Fruit fly (Drosophila melanogaster): ENCODE data around the gene 14-3-3epsilon.

14-3-3epsilon gene

DNA sequence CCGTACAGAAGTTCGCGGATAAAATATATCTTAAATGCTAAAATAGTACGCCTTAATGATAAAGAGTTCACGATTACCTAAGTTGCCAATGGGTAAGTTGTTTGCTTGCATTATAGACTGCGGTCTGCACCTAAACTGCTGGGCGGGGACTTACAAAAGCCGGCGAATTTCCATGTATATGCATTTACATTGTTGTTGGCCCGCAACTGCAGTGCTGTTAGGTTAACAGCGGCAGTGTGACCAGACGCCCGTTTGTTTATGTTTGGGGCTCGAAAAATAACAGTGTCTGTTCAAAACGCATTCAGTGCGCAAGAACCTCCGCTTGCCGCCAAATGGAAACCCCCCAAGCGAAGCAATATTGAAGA, 42.5 kb upstream of the 14-3-3epsilon start:
- TF ChIP-seq CG8119 (GFP tag; IDR thresholded peaks at IDR 0.05) (no peak), acj6 (GFP tag; optimal IDR thresholded peaks at IDR 0.05) (no peak), dsx (GFP tag; optimal IDR thresholded peaks at IDR 0.05; ENCODE audit: poor library complexity, severe bottlenecking) (peak; percentile 89)

dm6 chr3R:18208479-18208878, 33.9 kb upstream of the 14-3-3epsilon start, which contains the start of gene CG44158:
Gene CG44158, plus strand, starts transcription at chr3R:18208779.
- no peak for TF ChIP-seq vri (GFP tag; optimal IDR thresholded peaks at IDR 0.05)
- no peak for TF ChIP-seq ss (GFP tag; optimal IDR thresholded peaks at IDR 0.05)
- TF ChIP-seq CG9139 (GFP tag; optimal IDR thresholded peaks at IDR 0.05), result no peak
- no peak for TF ChIP-seq Gug (GFP tag; IDR thresholded peaks at IDR 0.05)
- TF ChIP-seq esn (GFP tag; optimal IDR thresholded peaks at IDR 0.05), result no peak
- TF ChIP-seq svp (GFP tag), result no peak
- no peak for TF ChIP-seq net (GFP tag; optimal IDR thresholded peaks at IDR 0.05)
- TF ChIP-seq CG6792 (GFP tag; optimal IDR thresholded peaks at IDR 0.05), result no peak
- TF ChIP-seq CG11762 (GFP tag; optimal IDR thresholded peaks at IDR 0.05; ENCODE audit: insufficient read depth), result no peak
- no peak for TF ChIP-seq CG31627 (GFP tag; optimal IDR thresholded peaks at IDR 0.05)
- no peak for TF ChIP-seq CG10669 (GFP tag; optimal IDR thresholded peaks at IDR 0.05)
- TF ChIP-seq CG15336 (GFP tag; IDR thresholded peaks at IDR 0.05), result no peak
- no peak for TF ChIP-seq salr (GFP tag; optimal IDR thresholded peaks at IDR 0.05)

DNA sequence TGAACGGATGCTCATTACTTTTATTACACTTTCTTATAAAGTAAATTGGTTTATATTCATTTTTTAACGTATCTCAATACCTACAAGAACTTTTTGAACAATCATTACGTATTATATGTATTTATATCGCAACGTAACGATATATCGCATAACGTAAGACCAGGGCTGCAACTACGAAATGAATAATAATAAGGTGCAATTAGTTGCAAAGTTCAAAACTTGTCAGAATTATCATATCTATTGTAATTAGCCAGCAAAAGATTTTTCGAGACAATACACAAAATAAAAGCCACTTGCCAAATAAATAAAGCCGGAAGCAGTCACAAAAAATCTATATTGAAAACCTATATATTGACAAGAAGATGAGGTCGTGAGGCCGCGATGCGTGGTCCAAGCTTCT, 27.0 kb upstream of the 14-3-3epsilon start:
- TF ChIP-seq Sox102F (GFP tag; optimal IDR thresholded peaks at IDR 0.05), result peak; percentile 28
- no peak for TF ChIP-seq CG4318 (GFP tag; optimal IDR thresholded peaks at IDR 0.05)
- peak; percentile 28 for TF ChIP-seq achi (GFP tag; optimal IDR thresholded peaks at IDR 0.05)
- peak; percentile 58 for TF ChIP-seq Met (GFP tag; optimal IDR thresholded peaks at IDR 0.05)
- no peak for TF ChIP-seq eg (GFP tag; IDR thresholded peaks at IDR 0.05)
- peak; percentile 67 for TF ChIP-seq Hr39 (GFP tag; optimal IDR thresholded peaks at IDR 0.05)
- TF ChIP-seq esn (GFP tag; optimal IDR thresholded peaks at IDR 0.05), result peak; percentile 61
- TF ChIP-seq Hr4 (GFP tag; optimal IDR thresholded peaks at IDR 0.05), result peak; percentile 55
- peak; percentile 63 for TF ChIP-seq pdm3 (GFP tag; optimal IDR thresholded peaks at IDR 0.05)
- TF ChIP-seq CG31627 (GFP tag; optimal IDR thresholded peaks at IDR 0.05), result peak; percentile 58
- no peak for TF ChIP-seq ss (GFP tag; optimal IDR thresholded peaks at IDR 0.05)
- TF ChIP-seq CG10631 (GFP tag; optimal IDR thresholded peaks at IDR 0.05), result peak; percentile 8
- no peak for TF ChIP-seq CG15336 (GFP tag; IDR thresholded peaks at IDR 0.05)
- TF ChIP-seq salr (GFP tag; optimal IDR thresholded peaks at IDR 0.05), result peak in 1 of 2 experiments; percentile 5
- TF ChIP-seq CG11762 (GFP tag; optimal IDR thresholded peaks at IDR 0.05; ENCODE audit: insufficient read depth), result no peak
- no peak for TF ChIP-seq dac (GFP tag; optimal IDR thresholded peaks at IDR 0.05)
- peak; percentile 32 for TF ChIP-seq Sox14 (GFP tag; optimal IDR thresholded peaks at IDR 0.05)
- TF ChIP-seq topi (GFP tag; optimal IDR thresholded peaks at IDR 0.05), result peak; percentile 43
- TF ChIP-seq Eip93F (GFP tag; optimal IDR thresholded peaks at IDR 0.05), result no peak
- TF ChIP-seq svp (GFP tag), result peak; percentile 81
- TF ChIP-seq OdsH (GFP tag; optimal IDR thresholded peaks at IDR 0.05), result peak; percentile 57
- 0 out of 3 replicates have a peak, but pooled peaks have one; percentile 17 for TF ChIP-seq CG8119 (GFP tag; IDR thresholded peaks at IDR 0.05)
- peak; percentile 43 for TF ChIP-seq Ets21C (GFP tag; optimal IDR thresholded peaks at IDR 0.05)
- TF ChIP-seq Smox (GFP tag; optimal IDR thresholded peaks at IDR 0.05), result peak; percentile 47
- TF ChIP-seq net (GFP tag; optimal IDR thresholded peaks at IDR 0.05), result peak; percentile 8
- TF ChIP-seq acj6 (GFP tag; optimal IDR thresholded peaks at IDR 0.05), result peak; percentile 44
- TF ChIP-seq CG8319 (GFP tag; optimal IDR thresholded peaks at IDR 0.05), result no peak
- TF ChIP-seq CG6792 (GFP tag; optimal IDR thresholded peaks at IDR 0.05), result no peak
- TF ChIP-seq vri (GFP tag; optimal IDR thresholded peaks at IDR 0.05), result no peak
- peak; percentile 40 for TF ChIP-seq CG32006 (GFP tag; optimal IDR thresholded peaks at IDR 0.05)
- TF ChIP-seq Lpt (GFP tag; optimal IDR thresholded peaks at IDR 0.05), result peak; percentile 28
- TF ChIP-seq CG34406 (GFP tag; optimal IDR thresholded peaks at IDR 0.05), result no peak
- peak; percentile 50 for TF ChIP-seq cyc (GFP tag; optimal IDR thresholded peaks at IDR 0.05)
- peak; percentile 63 for TF ChIP-seq lz (GFP tag; optimal IDR thresholded peaks at IDR 0.05)

Data from whole organism, prepupa.